Fruit fly (Drosophila melanogaster) whole organism, embryonic: ENCODE measurements around the gene CG3679.

Experiments
- Bdp1 ChIP-seq: fragments of 200-800 bp; sonication (Bioruptor generic); optimal IDR thresholded peaks from 3 replicates; lab custom pipeline; 2016; ENCODE audit warnings: missing biosample characterization, missing genetic modification characterization
- Blimp-1 ChIP-seq: fragments of 200-800 bp; sonication (Bioruptor generic); optimal IDR thresholded peaks from 3 replicates; lab custom pipeline; 2018; ENCODE audit warnings: missing biosample characterization, missing genetic modification characterization, mild to moderate bottlenecking, moderate library complexity, missing genetic modification reagents
- Bteb2 ChIP-seq: fragments of 200-800 bp; sonication (Bioruptor generic); optimal IDR thresholded peaks from 2 replicates; lab custom pipeline; 2016; ENCODE audit warnings: missing biosample characterization, missing genetic modification characterization
- CG10147 ChIP-seq: fragments of 200-800 bp; sonication (Bioruptor generic); optimal IDR thresholded peaks from 2 replicates; lab custom pipeline; 2019; ENCODE audit warnings: missing biosample characterization, mild to moderate bottlenecking, missing genetic modification characterization, moderate library complexity
- CG11247 ChIP-seq: fragments of 200-800 bp; sonication (Bioruptor generic); IDR thresholded peaks from 2 replicates; pipeline ENCODE4 v1.3.6; 2022; ENCODE audit warnings: missing biosample characterization, missing genetic modification characterization
- CG13287 ChIP-seq: fragments of 200-800 bp; sonication (Bioruptor generic); IDR thresholded peaks from 2 replicates; pipeline ENCODE4 v1.3.6; 2022; ENCODE audit warnings: missing biosample characterization, missing genetic modification characterization; ENCODE audit not compliant: partially characterized antibody
- CG1603 ChIP-seq: fragments of 200-800 bp; sonication (Bioruptor generic); optimal IDR thresholded peaks from 2 replicates; lab custom pipeline; 2019; ENCODE audit warnings: missing biosample characterization, mild to moderate bottlenecking, missing genetic modification characterization, moderate library complexity
- CG2129 ChIP-seq: fragments of 200-800 bp; sonication (Bioruptor generic); IDR thresholded peaks from 2 replicates; pipeline ENCODE4 v1.3.6; 2022; ENCODE audit warnings: missing biosample characterization, missing genetic modification characterization; ENCODE audit not compliant: partially characterized antibody
- CG2202 ChIP-seq: fragments of 200-800 bp; sonication (Bioruptor generic); optimal IDR thresholded peaks from 2 replicates; lab custom pipeline; 2018; ENCODE audit warnings: missing biosample characterization, mild to moderate bottlenecking, missing genetic modification characterization
- CG2678 ChIP-seq: fragments of 200-800 bp; sonication (Bioruptor generic); optimal IDR thresholded peaks from 3 replicates; lab custom pipeline; 2019; ENCODE audit warnings: missing biosample characterization, mild to moderate bottlenecking, missing genetic modification characterization, moderate library complexity
- CG3847 ChIP-seq: fragments of 200-800 bp; sonication (Bioruptor generic); IDR thresholded peaks from 2 replicates; pipeline ENCODE4 v1.3.6; 2022; ENCODE audit warnings: missing biosample characterization, missing genetic modification characterization
- CG4707 ChIP-seq: fragments of 200-800 bp; sonication (Bioruptor generic); optimal IDR thresholded peaks from 2 replicates; lab custom pipeline; 2018; ENCODE audit warnings: missing biosample characterization, mild to moderate bottlenecking, missing genetic modification characterization, moderate library complexity
- CG4820 ChIP-seq: fragments of 200-800 bp; sonication (Bioruptor generic); optimal IDR thresholded peaks from 3 replicates; lab custom pipeline; 2016; ENCODE audit warnings: missing biosample characterization, missing genetic modification characterization
- CG6175 ChIP-seq: fragments of 200-800 bp; sonication (Bioruptor generic); IDR thresholded peaks from 3 replicates; pipeline ENCODE4 v1.3.6; 2022; ENCODE audit warnings: missing biosample characterization, missing genetic modification characterization
- CG7357 ChIP-seq: fragments of 200-800 bp; sonication (Bioruptor generic); IDR thresholded peaks from 3 replicates; pipeline ENCODE4 v1.3.6; 2022; ENCODE audit warnings: missing biosample characterization, missing genetic modification characterization
- CG8924 ChIP-seq: fragments of 200-800 bp; optimal IDR thresholded peaks from 3 replicates; lab custom pipeline; 2019; ENCODE audit warnings: missing biosample characterization, mild to moderate bottlenecking, missing genetic modification characterization, moderate library complexity
- CG9727 ChIP-seq: fragments of 200-800 bp; sonication (Bioruptor generic); optimal IDR thresholded peaks from 3 replicates; lab custom pipeline; 2017; ENCODE audit warnings: missing biosample characterization, mild to moderate bottlenecking, missing genetic modification characterization
- Dfd ChIP-seq, 2 experiments: fragments of >200 bp; optimal IDR thresholded peaks; 2 replicates each; lab custom pipeline; 2017; ENCODE audit warnings: missing biosample characterization in 2 of 2, missing genetic modification characterization in 2 of 2
- Dp ChIP-seq: fragments of 200-800 bp; sonication (Bioruptor generic); optimal IDR thresholded peaks from 2 replicates; lab custom pipeline; 2018; ENCODE audit warnings: missing biosample characterization, mild to moderate bottlenecking, missing genetic modification characterization, moderate library complexity
- Eip74EF ChIP-seq, 2 experiments: fragments of 200-800 bp in 1 of 2; fragments of >200 bp in 1 of 2; sonication (Bioruptor generic) in 1 of 2; optimal IDR thresholded peaks; 2 replicates each; lab custom pipeline; 2017 to 2019; ENCODE audit warnings: missing biosample characterization in 2 of 2, missing genetic modification characterization in 2 of 2, mild to moderate bottlenecking in 1 of 2, moderate library complexity in 1 of 2
- Hr51 ChIP-seq, 2 experiments: fragments of 200-800 bp; sonication (Bioruptor generic); optimal IDR thresholded peaks; 2 replicates in 1 of 2; 3 replicates in 1 of 2; lab custom pipeline; 2016 to 2018; ENCODE audit warnings: missing biosample characterization in 2 of 2, missing genetic modification characterization in 2 of 2, mild to moderate bottlenecking in 1 of 2, moderate library complexity in 1 of 2
- Mrtf ChIP-seq: fragments of 200-800 bp; sonication (Bioruptor generic); IDR thresholded peaks from 3 replicates; pipeline ENCODE4 v1.3.6; 2022; ENCODE audit warnings: missing biosample characterization, missing genetic modification characterization
- Poxn ChIP-seq: fragments of 200-800 bp; sonication (Bioruptor generic); IDR thresholded peaks from 2 replicates; pipeline ENCODE4 v1.3.6; 2022; ENCODE audit warnings: missing biosample characterization, missing genetic modification characterization
- Rx ChIP-seq: fragments of 200-800 bp; sonication (Bioruptor generic); IDR thresholded peaks from 2 replicates; pipeline ENCODE4 v1.3.6; 2022; ENCODE audit warnings: missing biosample characterization, missing genetic modification characterization
- Sin3A ChIP-seq: fragments of >200 bp; optimal IDR thresholded peaks from 2 replicates; lab custom pipeline; 2018
- ac ChIP-seq: fragments of 200-800 bp; sonication (Bioruptor generic); optimal IDR thresholded peaks from 3 replicates; lab custom pipeline; 2017; ENCODE audit warnings: missing biosample characterization, mild to moderate bottlenecking, missing genetic modification characterization
- ap ChIP-seq: fragments of 200-800 bp; sonication (Bioruptor generic); IDR thresholded peaks from 2 replicates; pipeline ENCODE4 v1.3.6; 2022; ENCODE audit warnings: missing biosample characterization, missing genetic modification characterization
- ase ChIP-seq: fragments of 200-800 bp; sonication (Bioruptor generic); IDR thresholded peaks from 3 replicates; pipeline ENCODE4 v1.3.6; 2022; ENCODE audit warnings: missing biosample characterization, missing genetic modification characterization
- ash1 ChIP-seq: fragments of 200-800 bp; sonication (Bioruptor generic); optimal IDR thresholded peaks from 2 replicates; lab custom pipeline; 2018; ENCODE audit warnings: missing biosample characterization, mild to moderate bottlenecking, missing genetic modification characterization
- az2 ChIP-seq: fragments of 200-800 bp; sonication (Bioruptor generic); optimal IDR thresholded peaks from 3 replicates; lab custom pipeline; 2016; ENCODE audit warnings: missing biosample characterization, missing genetic modification characterization
- cad ChIP-seq: fragments of >200 bp; optimal IDR thresholded peaks from 2 replicates; lab custom pipeline; 2017; ENCODE audit warnings: missing biosample characterization, missing genetic modification characterization
- cato ChIP-seq: fragments of 200-800 bp; sonication (Bioruptor generic); optimal IDR thresholded peaks from 2 replicates; lab custom pipeline; 2016; ENCODE audit warnings: missing biosample characterization, missing genetic modification characterization, borderline replicate concordance
- caup ChIP-seq: fragments of 200-800 bp; sonication (Bioruptor generic); optimal IDR thresholded peaks from 3 replicates; lab custom pipeline; 2017; ENCODE audit warnings: missing biosample characterization, mild to moderate bottlenecking, missing genetic modification characterization, moderate library complexity; ENCODE audit not compliant: severe bottlenecking
- da ChIP-seq: fragments of 200-800 bp; sonication (Bioruptor generic); optimal IDR thresholded peaks from 2 replicates; lab custom pipeline; 2016; ENCODE audit warnings: missing biosample characterization, missing genetic modification characterization
- dimm ChIP-seq: fragments of 200-800 bp; sonication (Bioruptor generic); IDR thresholded peaks from 2 replicates; pipeline ENCODE4 v1.3.6; 2022; ENCODE audit warnings: missing biosample characterization, missing genetic modification characterization
- emc ChIP-seq: fragments of 200-800 bp; sonication (Bioruptor generic); optimal IDR thresholded peaks from 2 replicates; lab custom pipeline; 2016; ENCODE audit warnings: missing biosample characterization, missing genetic modification characterization
- ems ChIP-seq: fragments of 200-800 bp; sonication (Bioruptor generic); optimal IDR thresholded peaks from 3 replicates; lab custom pipeline; 2016; ENCODE audit warnings: missing biosample characterization, missing genetic modification characterization
- ftz-f1 ChIP-seq: fragments of 200-800 bp; sonication (Bioruptor generic); optimal IDR thresholded peaks from 2 replicates; lab custom pipeline; 2016; ENCODE audit warnings: missing biosample characterization, missing genetic modification characterization
- gfzf ChIP-seq: fragments of 200-800 bp; sonication (Bioruptor generic); optimal IDR thresholded peaks from 2 replicates; lab custom pipeline; 2016; ENCODE audit warnings: missing biosample characterization, mild to moderate bottlenecking, missing genetic modification characterization, moderate library complexity
- grn ChIP-seq: fragments of 200-800 bp; sonication (Bioruptor generic); optimal IDR thresholded peaks from 3 replicates; lab custom pipeline; 2017; ENCODE audit warnings: missing biosample characterization, missing genetic modification characterization
- ind ChIP-seq: fragments of 200-800 bp; sonication (Bioruptor generic); optimal IDR thresholded peaks from 3 replicates; lab custom pipeline; 2016; ENCODE audit warnings: missing biosample characterization, missing genetic modification characterization
- kah ChIP-seq: fragments of 200-800 bp; sonication (Bioruptor generic); optimal IDR thresholded peaks from 2 replicates; lab custom pipeline; 2018; ENCODE audit warnings: missing biosample characterization, mild to moderate bottlenecking, missing genetic modification characterization
- klu ChIP-seq: fragments of 200-800 bp; sonication (Bioruptor generic); IDR thresholded peaks from 2 replicates; pipeline ENCODE4 v1.3.6; 2022; ENCODE audit warnings: missing biosample characterization, missing genetic modification characterization
- kni ChIP-seq: fragments of 200-800 bp; sonication (Bioruptor generic); optimal IDR thresholded peaks from 3 replicates; lab custom pipeline; 2017; ENCODE audit warnings: mild to moderate bottlenecking, missing biosample characterization, missing genetic modification reagents, missing genetic modification characterization
- lbe ChIP-seq: fragments of 200-800 bp; sonication (Bioruptor generic); optimal IDR thresholded peaks from 2 replicates; lab custom pipeline; 2016; ENCODE audit warnings: missing biosample characterization, mild to moderate bottlenecking, missing genetic modification characterization
- nau ChIP-seq: fragments of 200-800 bp; sonication (Bioruptor generic); optimal IDR thresholded peaks from 3 replicates; lab custom pipeline; 2017; ENCODE audit warnings: missing biosample characterization, mild to moderate bottlenecking, missing genetic modification characterization, missing genetic modification reagents
- nom ChIP-seq: fragments of 200-800 bp; sonication (Bioruptor generic); optimal IDR thresholded peaks from 2 replicates; lab custom pipeline; 2017; ENCODE audit warnings: missing biosample characterization, missing genetic modification characterization, mild to moderate bottlenecking, moderate library complexity, missing genetic modification reagents
- pfk ChIP-seq: fragments of 200-800 bp; sonication (Bioruptor generic); optimal IDR thresholded peaks from 2 replicates; lab custom pipeline; 2018; ENCODE audit warnings: missing biosample characterization, mild to moderate bottlenecking, missing genetic modification characterization, moderate library complexity
- sisA ChIP-seq: fragments of 200-800 bp; sonication (Bioruptor generic); IDR thresholded peaks from 2 replicates; pipeline ENCODE4 v1.3.6; 2022; ENCODE audit warnings: missing biosample characterization, missing genetic modification characterization
- slbo ChIP-seq: fragments of 200-800 bp; sonication (Bioruptor generic); IDR thresholded peaks from 2 replicates; pipeline ENCODE4 v1.3.6; 2022; ENCODE audit warnings: missing biosample characterization, missing genetic modification characterization
- wor ChIP-seq: fragments of 200-800 bp; sonication (Bioruptor generic); IDR thresholded peaks from 2 replicates; pipeline ENCODE4 v1.3.6; 2022; ENCODE audit warnings: missing biosample characterization, missing genetic modification characterization
- zen ChIP-seq: fragments of 200-800 bp; sonication (Bioruptor generic); optimal IDR thresholded peaks from 3 replicates; lab custom pipeline; 2018; ENCODE audit warnings: missing biosample characterization, mild to moderate bottlenecking, missing genetic modification characterization, moderate library complexity

CG3679 gene

DNA sequence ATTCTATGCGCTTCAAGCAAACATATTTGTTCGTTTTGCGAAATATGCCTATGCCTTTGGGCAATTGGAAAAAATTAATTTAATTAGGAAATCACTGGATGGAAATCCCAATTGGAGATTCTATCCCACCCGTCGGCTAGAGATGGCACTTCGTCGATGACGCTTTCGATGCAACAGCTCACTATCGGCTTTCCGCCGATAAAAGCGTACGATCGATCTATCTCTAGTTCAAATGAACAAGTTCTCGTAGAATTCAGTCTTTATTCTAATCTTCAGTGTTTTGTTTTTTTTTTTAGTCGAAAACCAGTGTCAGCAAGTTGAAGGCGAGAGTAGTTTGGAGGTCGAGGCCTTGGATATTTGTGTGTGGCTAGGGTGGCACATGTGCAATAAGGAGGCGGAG is 19.4 kb downstream of the CG3679 start, which contains the start of the genes CG9917 and CG32579 (continued):
- no peak for TF ChIP-seq Bdp1 (GFP tag; lab: Kevin White, UChicago)
- TF ChIP-seq ap = no peak
- TF ChIP-seq dimm = no peak
- TF ChIP-seq CG6175 (GFP tag; lab: Robert Waterston, UW) = no peak
- peak; percentile 35; the same call in 1 of the 2 replicates for TF ChIP-seq CG2129 (GFP tag; lab: Robert Waterston, UW)
- TF ChIP-seq sisA (GFP tag; lab: Robert Waterston, UW) = no peak
- no peak for TF ChIP-seq CG8924 (tag; lab: Kevin White, UChicago)
- TF ChIP-seq wor (GFP tag; lab: Robert Waterston, UW) = no peak
- no peak for TF ChIP-seq cad (GFP tag; lab: Kevin White, UChicago)
- TF ChIP-seq Poxn (GFP tag; lab: Robert Waterston, UW) = no peak
- TF ChIP-seq slbo (GFP tag; lab: Robert Waterston, UW) = no peak; the same call in 1 of the 2 replicates
- no peak for TF ChIP-seq CG10147 (GFP tag; lab: Kevin White, UChicago)
- no peak for TF ChIP-seq Rx
- TF ChIP-seq pfk (GFP tag; lab: Kevin White, UChicago) = peak; percentile 59
- no peak for TF ChIP-seq cato (GFP tag; lab: Kevin White, UChicago)
- TF ChIP-seq ftz-f1 (GFP tag; lab: Kevin White, UChicago) = peak; percentile 56
- no peak for TF ChIP-seq CG4820 (GFP tag; lab: Kevin White, UChicago)
- TF ChIP-seq Dfd (GFP tag; optimal IDR thresholded peaks at IDR 0.05; lab: Kevin White, UChicago) = no peak
- TF ChIP-seq Hr51 (GFP tag; optimal IDR thresholded peaks at IDR 0.05; lab: Kevin White, UChicago) = no peak
- TF ChIP-seq kni (GFP tag; lab: Kevin White, UChicago) = no peak
- peak; percentile 7 for TF ChIP-seq grn (GFP tag; lab: Kevin White, UChicago)
- no peak for TF ChIP-seq Bteb2 (GFP tag; lab: Kevin White, UChicago)
- no peak for TF ChIP-seq nau (GFP tag; lab: Kevin White, UChicago)
- no peak for TF ChIP-seq ind (GFP tag; lab: Kevin White, UChicago)
- TF ChIP-seq CG13287 (GFP tag; lab: Robert Waterston, UW) = peak; percentile 85
- TF ChIP-seq lbe = no peak
- peak; percentile 62 for TF ChIP-seq Dp (GFP tag; lab: Kevin White, UChicago)
- no peak for TF ChIP-seq az2 (GFP tag; lab: Kevin White, UChicago)
- no peak for TF ChIP-seq ac (GFP tag; lab: Kevin White, UChicago)
- TF ChIP-seq klu (GFP tag; lab: Robert Waterston, UW) = no peak
- TF ChIP-seq emc (GFP tag; lab: Kevin White, UChicago) = no peak
- TF ChIP-seq Blimp-1 (GFP tag; lab: Kevin White, UChicago) = no peak
- TF ChIP-seq zen (tag; lab: Kevin White, UChicago) = peak; percentile 23
- no peak for TF ChIP-seq Eip74EF (GFP tag; optimal IDR thresholded peaks at IDR 0.05; lab: Kevin White, UChicago)
- no peak for TF ChIP-seq da (GFP tag; lab: Kevin White, UChicago)
- TF ChIP-seq CG11247 (GFP tag; lab: Robert Waterston, UW) = no peak
- TF ChIP-seq CG1603 = peak; percentile 25
- TF ChIP-seq nom (GFP tag; lab: Kevin White, UChicago) = peak; percentile 34
- no peak for TF ChIP-seq gfzf
- TF ChIP-seq CG7357 = no peak
- no peak for TF ChIP-seq ase (GFP tag; lab: Robert Waterston, UW)
- 0 out of 2 replicates have a peak, but pooled peaks have one; percentile 19 for TF ChIP-seq CG3847 (GFP tag; lab: Robert Waterston, UW)
- no peak for TF ChIP-seq ash1 (GFP tag; lab: Kevin White, UChicago)
- peak; percentile 32 for TF ChIP-seq Sin3A (lab: Kevin White, UChicago)
- no peak for TF ChIP-seq Mrtf
- no peak for TF ChIP-seq caup (GFP tag; lab: Kevin White, UChicago)
- TF ChIP-seq CG9727 = no peak
- no peak for TF ChIP-seq CG2202
- no peak for TF ChIP-seq ems (GFP tag; lab: Kevin White, UChicago)
- TF ChIP-seq kah (GFP tag; lab: Kevin White, UChicago) = no peak
- no peak for TF ChIP-seq CG4707
- no peak for TF ChIP-seq CG2678 (tag; lab: Kevin White, UChicago)
